Worm (Caenorhabditis elegans) whole organism, L3 larva: Measurements from ENCODE around the gene dnj-14.

Experiments used
- R02D3.7 ChIP-seq: fragments of 150-350 bp; optimal IDR thresholded peaks from 2 replicates; lab custom pipeline; 2014; ENCODE audit warnings: missing biosample characterization, missing genetic modification characterization
- ZK546.5 ChIP-seq: sonication (generic microtip); optimal IDR thresholded peaks from 2 replicates; lab custom pipeline; 2017; ENCODE audit warnings: missing biosample characterization, missing genetic modification characterization
- aly-2 ChIP-seq: fragments of 150-350 bp; optimal IDR thresholded peaks from 2 replicates; lab custom pipeline; 2014; ENCODE audit warnings: missing biosample characterization, missing genetic modification characterization
- ama-1 ChIP-seq: fragments of 150-350 bp; optimal IDR thresholded peaks from 2 replicates; lab custom pipeline; 2018
- ceh-16 ChIP-seq: sonication (generic microtip); optimal IDR thresholded peaks from 2 replicates; lab custom pipeline; 2017; ENCODE audit warnings: missing biosample characterization, missing genetic modification characterization
- ceh-28 ChIP-seq: fragments of 150-350 bp; optimal IDR thresholded peaks from 2 replicates; lab custom pipeline; 2014; ENCODE audit warnings: missing biosample characterization, missing genetic modification reagents, missing genetic modification characterization
- ceh-82 ChIP-seq: fragments of 150-350 bp; optimal IDR thresholded peaks from 2 replicates; lab custom pipeline; 2014; ENCODE audit warnings: missing biosample characterization, missing genetic modification characterization
- ceh-9 ChIP-seq: sonication (generic microtip); optimal IDR thresholded peaks from 2 replicates; lab custom pipeline; 2018; ENCODE audit warnings: missing biosample characterization, missing genetic modification characterization
- daf-12 ChIP-seq: fragments of 150-350 bp; optimal IDR thresholded peaks from 2 replicates; lab custom pipeline; 2014; ENCODE audit warnings: missing biosample characterization, missing genetic modification reagents, missing genetic modification characterization
- egl-27 ChIP-seq: sonication (generic microtip); optimal IDR thresholded peaks from 4 replicates; lab custom pipeline; 2017; ENCODE audit warnings: missing biosample characterization, missing genetic modification reagents, missing genetic modification characterization
- egl-5 ChIP-seq: fragments of 150-350 bp; optimal IDR thresholded peaks from 2 replicates; lab custom pipeline; 2017; ENCODE audit warnings: missing biosample characterization, missing genetic modification reagents, missing genetic modification characterization, inconsistent platforms
- elt-1 ChIP-seq: fragments of 150-350 bp; optimal IDR thresholded peaks from 2 replicates; lab custom pipeline; 2014; ENCODE audit warnings: missing biosample characterization, missing genetic modification characterization
- elt-2 ChIP-seq: sonication (generic microtip); optimal IDR thresholded peaks from 2 replicates; lab custom pipeline; 2016; ENCODE audit warnings: missing genetic modification reagents, mild to moderate bottlenecking, missing genetic modification characterization, missing compliant biosample characterization
- elt-3 ChIP-seq, 3 experiments: fragments of 150-350 bp in 1 of 3; sonication (generic microtip) in 2 of 3; optimal IDR thresholded peaks; 2 replicates in 2 of 3; 4 replicates in 1 of 3; lab custom pipeline; 2014 to 2017; ENCODE audit warnings: missing biosample characterization in 3 of 3, missing genetic modification characterization in 3 of 3
- eor-1 ChIP-seq, 2 experiments: fragments of 150-350 bp; optimal IDR thresholded peaks; 2 replicates each; lab custom pipeline; 2014 to 2018; ENCODE audit warnings: missing biosample characterization in 2 of 2, missing genetic modification characterization in 2 of 2
- fkh-10 ChIP-seq: sonication (generic microtip); optimal IDR thresholded peaks from 2 replicates; lab custom pipeline; 2017; ENCODE audit warnings: missing biosample characterization, missing genetic modification reagents, missing genetic modification characterization
- fkh-2 ChIP-seq: fragments of 150-350 bp; optimal IDR thresholded peaks from 2 replicates; lab custom pipeline; 2014; ENCODE audit warnings: missing biosample characterization, missing genetic modification reagents, missing genetic modification characterization
- fos-1 ChIP-seq: fragments of 150-350 bp; optimal IDR thresholded peaks from 2 replicates; lab custom pipeline; 2014; ENCODE audit warnings: missing biosample characterization, missing genetic modification characterization
- hmg-11 ChIP-seq: sonication (generic microtip); optimal IDR thresholded peaks from 2 replicates; lab custom pipeline; 2016; ENCODE audit warnings: missing genetic modification characterization, missing compliant biosample characterization
- jun-1 ChIP-seq: fragments of 150-350 bp; optimal IDR thresholded peaks from 2 replicates; lab custom pipeline; 2014; ENCODE audit warnings: missing biosample characterization, missing genetic modification reagents, missing genetic modification characterization
- lin-15B ChIP-seq: fragments of 150-350 bp; optimal IDR thresholded peaks from 2 replicates; lab custom pipeline; 2014; ENCODE audit warnings: missing biosample characterization, missing genetic modification characterization
- lin-39 ChIP-seq: fragments of 150-350 bp; optimal IDR thresholded peaks from 2 replicates; lab custom pipeline; 2018; ENCODE audit warnings: missing biosample characterization, missing genetic modification reagents, missing genetic modification characterization
- lsy-12 ChIP-seq: sonication (generic microtip); optimal IDR thresholded peaks from 2 replicates; lab custom pipeline; 2016; ENCODE audit warnings: mild to moderate bottlenecking, missing genetic modification characterization, missing compliant biosample characterization
- mdl-1 ChIP-seq: fragments of 150-350 bp; optimal IDR thresholded peaks from 2 replicates; lab custom pipeline; 2014; ENCODE audit warnings: missing biosample characterization, missing genetic modification characterization
- mml-1 ChIP-seq: fragments of 150-350 bp; sonication (generic microtip); optimal IDR thresholded peaks from 3 replicates; lab custom pipeline; 2014; ENCODE audit warnings: missing biosample characterization, missing genetic modification characterization
- nfya-1 ChIP-seq: sonication (generic microtip); optimal IDR thresholded peaks from 2 replicates; lab custom pipeline; 2017; ENCODE audit warnings: missing genetic modification characterization, mild to moderate bottlenecking, missing compliant biosample characterization, antibody characterized with exemption, moderate library complexity; ENCODE audit not compliant: insufficient read depth
- nhr-11 ChIP-seq: fragments of 150-350 bp; optimal IDR thresholded peaks from 2 replicates; lab custom pipeline; 2014; ENCODE audit warnings: missing biosample characterization, missing genetic modification characterization
- nhr-12 ChIP-seq: fragments of 150-350 bp; optimal IDR thresholded peaks from 2 replicates; lab custom pipeline; 2014; ENCODE audit warnings: missing biosample characterization, missing genetic modification characterization
- nhr-23 ChIP-seq: fragments of 150-350 bp; optimal IDR thresholded peaks from 2 replicates; lab custom pipeline; 2014; ENCODE audit warnings: missing biosample characterization, missing genetic modification reagents, missing genetic modification characterization
- nhr-237 ChIP-seq: fragments of 150-350 bp; optimal IDR thresholded peaks from 2 replicates; lab custom pipeline; 2014; ENCODE audit warnings: missing biosample characterization, missing genetic modification characterization
- nhr-25 ChIP-seq: sonication (generic microtip); optimal IDR thresholded peaks from 2 replicates; lab custom pipeline; 2017; ENCODE audit warnings: missing biosample characterization, missing genetic modification characterization
- nhr-28 ChIP-seq: fragments of 150-350 bp; optimal IDR thresholded peaks from 2 replicates; lab custom pipeline; 2014; ENCODE audit warnings: missing biosample characterization, missing genetic modification characterization
- nhr-43 ChIP-seq: sonication (generic microtip); optimal IDR thresholded peaks from 2 replicates; lab custom pipeline; 2016; ENCODE audit warnings: mild to moderate bottlenecking, missing genetic modification characterization, missing compliant biosample characterization; ENCODE audit not compliant: poor library complexity, severe bottlenecking
- nhr-67 ChIP-seq: fragments of 150-350 bp; optimal IDR thresholded peaks from 2 replicates; lab custom pipeline; 2014; ENCODE audit warnings: missing biosample characterization, missing genetic modification characterization
- nhr-76 ChIP-seq: fragments of 150-350 bp; sonication (generic microtip); optimal IDR thresholded peaks from 5 replicates; lab custom pipeline; 2014; ENCODE audit warnings: missing biosample characterization, missing genetic modification characterization
- nhr-77 ChIP-seq: fragments of 150-350 bp; optimal IDR thresholded peaks from 2 replicates; lab custom pipeline; 2014; ENCODE audit warnings: missing biosample characterization, missing genetic modification characterization
- pha-4 ChIP-seq: fragments of 150-350 bp; optimal IDR thresholded peaks from 2 replicates; lab custom pipeline; 2014; ENCODE audit warnings: missing biosample characterization, missing genetic modification reagents, missing genetic modification characterization
- pqm-1 ChIP-seq: fragments of 150-350 bp; optimal IDR thresholded peaks from 2 replicates; lab custom pipeline; 2017; ENCODE audit warnings: missing biosample characterization, missing genetic modification characterization, inconsistent platforms
- sea-2 ChIP-seq: fragments of 150-350 bp; sonication (generic microtip); optimal IDR thresholded peaks from 4 replicates; lab custom pipeline; 2014; ENCODE audit warnings: missing biosample characterization, missing genetic modification reagents, missing genetic modification characterization
- skn-1 ChIP-seq: fragments of 150-350 bp; optimal IDR thresholded peaks from 2 replicates; lab custom pipeline; 2014; ENCODE audit warnings: missing biosample characterization, missing genetic modification characterization
- snpc-4 ChIP-seq: fragments of 150-350 bp; optimal IDR thresholded peaks from 2 replicates; lab custom pipeline; 2014; ENCODE audit warnings: missing biosample characterization, missing genetic modification characterization
- tbx-2 ChIP-seq: sonication (generic microtip); optimal IDR thresholded peaks from 2 replicates; lab custom pipeline; 2016; ENCODE audit warnings: mild to moderate bottlenecking, missing genetic modification characterization, missing compliant biosample characterization
- unc-39 ChIP-seq: sonication (generic microtip); optimal IDR thresholded peaks from 4 replicates; lab custom pipeline; 2017; ENCODE audit warnings: missing biosample characterization, missing genetic modification characterization
- unc-62 ChIP-seq: fragments of 150-350 bp; sonication (generic microtip); optimal IDR thresholded peaks from 4 replicates; lab custom pipeline; 2014; ENCODE audit warnings: missing biosample characterization, missing genetic modification reagents, missing genetic modification characterization
- zag-1 ChIP-seq: fragments of 150-350 bp; optimal IDR thresholded peaks from 2 replicates; lab custom pipeline; 2014; ENCODE audit warnings: missing biosample characterization, missing genetic modification characterization
- ztf-11 ChIP-seq: fragments of 150-350 bp; optimal IDR thresholded peaks from 2 replicates; lab custom pipeline; 2014; ENCODE audit warnings: missing biosample characterization, missing genetic modification characterization
- ztf-4 ChIP-seq: fragments of 150-350 bp; optimal IDR thresholded peaks from 2 replicates; lab custom pipeline; 2014; ENCODE audit warnings: missing biosample characterization, missing genetic modification characterization

The dnj-14 gene

ce11 chrX:4711698-4712329 is at the start of gene dnj-14, which contains the start of gene glit-1:
TSS of gene dnj-14 (minus strand) at chrX:4711748.
TSS of gene glit-1 (plus strand) at chrX:4712279.
- TF ChIP-seq elt-2: peak; percentile 91
- TF ChIP-seq R02D3.7 (tag; lab: Kevin White, UChicago): peak; percentile 49
- TF ChIP-seq jun-1: peak; percentile 92
- TF ChIP-seq egl-27 (tag; lab: Kevin White, UChicago): peak; percentile 43
- no peak for TF ChIP-seq unc-39 (tag; lab: Kevin White, UChicago)
- TF ChIP-seq nhr-67 (tag; lab: Kevin White, UChicago): no peak
- peak; percentile 96 for TF ChIP-seq egl-5
- TF ChIP-seq elt-3 (tag; optimal IDR thresholded peaks at IDR 0.05; lab: Kevin White, UChicago): peak in 1 of 3 experiments; percentile 35
- TF ChIP-seq nhr-28: no peak
- no peak for TF ChIP-seq aly-2 (tag; lab: Kevin White, UChicago)
- TF ChIP-seq fkh-2: no peak
- peak; percentile 99 for TF ChIP-seq lin-39 (tag; lab: Kevin White, UChicago)
- peak; percentile 97 for TF ChIP-seq nfya-1 (tag; lab: Kevin White, UChicago)
- TF ChIP-seq nhr-25: peak; percentile 96
- peak; percentile 69 for TF ChIP-seq pqm-1 (tag; lab: Kevin White, UChicago)
- TF ChIP-seq hmg-11 (tag; lab: Kevin White, UChicago): peak; percentile 98
- TF ChIP-seq unc-62 (GFP tag; lab: Kevin White, UChicago): peak; percentile 27
- peak; percentile 23 for TF ChIP-seq fkh-10 (GFP tag; lab: Kevin White, UChicago)
- peak; percentile 78 for TF ChIP-seq snpc-4 (tag; lab: Kevin White, UChicago)
- TF ChIP-seq nhr-237 (tag; lab: Kevin White, UChicago): no peak
- TF ChIP-seq lsy-12 (tag; lab: Kevin White, UChicago): peak; percentile 81
- TF ChIP-seq ceh-16 (tag; lab: Kevin White, UChicago): no peak
- TF ChIP-seq nhr-76 (tag; lab: Kevin White, UChicago): no peak
- TF ChIP-seq skn-1: peak; percentile 78
- peak; percentile 97 for TF ChIP-seq lin-15B (tag; lab: Kevin White, UChicago)
- peak; percentile 77 for TF ChIP-seq nhr-43 (tag; lab: Kevin White, UChicago)
- no peak for TF ChIP-seq ZK546.5 (tag; lab: Kevin White, UChicago)
- TF ChIP-seq nhr-12: no peak
- TF ChIP-seq pha-4 (tag; lab: Kevin White, UChicago): peak; percentile 100
- peak; percentile 59 for TF ChIP-seq ceh-82 (tag; lab: Kevin White, UChicago)
- no peak for TF ChIP-seq sea-2
- TF ChIP-seq ceh-9 (tag; lab: Kevin White, UChicago): no peak
- TF ChIP-seq nhr-77 (tag; lab: Kevin White, UChicago): no peak
- TF ChIP-seq nhr-11: peak; percentile 38
- peak; percentile 19 for TF ChIP-seq elt-1 (tag; lab: Kevin White, UChicago)
- TF ChIP-seq ztf-11 (tag; lab: Kevin White, UChicago): no peak
- peak; percentile 75 for TF ChIP-seq ceh-28 (tag; lab: Kevin White, UChicago)
- TF ChIP-seq fos-1 (tag; lab: Kevin White, UChicago): peak; percentile 81
- TF ChIP-seq eor-1 (tag; optimal IDR thresholded peaks at IDR 0.05; lab: Kevin White, UChicago): no peak
- no peak for TF ChIP-seq zag-1 (tag; lab: Kevin White, UChicago)
- TF ChIP-seq mml-1 (tag; lab: Kevin White, UChicago): no peak
- TF ChIP-seq nhr-23 (tag; lab: Kevin White, UChicago): peak; percentile 91
- TF ChIP-seq daf-12 (tag; lab: Kevin White, UChicago): no peak
- TF ChIP-seq ztf-4 (tag; lab: Kevin White, UChicago): peak; percentile 61
- peak; percentile 19 for TF ChIP-seq tbx-2 (tag; lab: Kevin White, UChicago)
- peak; percentile 25 for TF ChIP-seq mdl-1 (tag; lab: Kevin White, UChicago)
- peak; percentile 28 for TF ChIP-seq ama-1 (lab: Kevin White, UChicago)
